Worm (Caenorhabditis elegans) whole organism, late embryonic: ENCODE measurements around the gene Y38E10A.2.

Source experiments
- C08G9.2 ChIP-seq: sonication (generic microtip); optimal IDR thresholded peaks from 2 replicates; lab custom pipeline; 2016; ENCODE audit warnings: mild to moderate bottlenecking, missing genetic modification characterization, moderate library complexity, missing compliant biosample characterization
- C38D4.7 ChIP-seq: fragments of 200-800 bp; sonication (Bioruptor generic); optimal IDR thresholded peaks from 2 replicates; lab custom pipeline; 2018; ENCODE audit warnings: mild to moderate bottlenecking, missing genetic modification characterization, moderate library complexity, missing compliant biosample characterization
- ceh-45 ChIP-seq: fragments of 200-800 bp; sonication (Bioruptor generic); IDR thresholded peaks from 2 replicates; pipeline ENCODE4 v1.3.6; 2022; ENCODE audit warnings: missing genetic modification reagents, missing genetic modification characterization, missing compliant biosample characterization
- dmd-4 ChIP-seq: sonication (generic microtip); optimal IDR thresholded peaks from 2 replicates; lab custom pipeline; 2016; ENCODE audit warnings: borderline replicate concordance, missing genetic modification characterization, missing compliant biosample characterization
- lin-11 ChIP-seq: fragments of 200-800 bp; sonication (Bioruptor generic); optimal IDR thresholded peaks from 2 replicates; lab custom pipeline; 2018; ENCODE audit warnings: mild to moderate bottlenecking, missing genetic modification characterization, missing compliant biosample characterization
- nhr-11 ChIP-seq: fragments of 150-350 bp; optimal IDR thresholded peaks from 2 replicates; lab custom pipeline; 2014; ENCODE audit warnings: missing biosample characterization, missing genetic modification characterization
- pha-4 ChIP-seq: fragments of 150-350 bp; optimal IDR thresholded peaks from 2 replicates; lab custom pipeline; 2018; ENCODE audit warnings: missing biosample characterization, missing genetic modification reagents, missing genetic modification characterization
- tbx-2 ChIP-seq: sonication (generic microtip); optimal IDR thresholded peaks from 2 replicates; lab custom pipeline; 2016; ENCODE audit warnings: missing genetic modification characterization, missing compliant biosample characterization
- unc-3 ChIP-seq, 2 experiments: fragments of 200-800 bp in 1 of 2; sonication (Bioruptor generic) in 1 of 2; sonication (generic microtip) in 1 of 2; conservative IDR thresholded peaks in 1 of 2; optimal IDR thresholded peaks in 1 of 2; 2 replicates each; pipeline versions ENCODE4 v1.3.6 to Lab custom; 2016 to 2022; ENCODE audit warnings: missing compliant biosample characterization in 2 of 2, missing genetic modification characterization in 2 of 2, missing genetic modification reagents in 1 of 2

- TF ChIP-seq C38D4.7 (GFP tag; lab: Kevin White, UChicago) (no peak), tbx-2 (tag; lab: Kevin White, UChicago) (no peak), C08G9.2 (tag; lab: Kevin White, UChicago) (no peak), lin-11 (tag; lab: Kevin White, UChicago) (no peak), dmd-4 (tag; lab: Kevin White, UChicago) (no peak), nhr-11 (no peak), ceh-45 (GFP tag; lab: Robert Waterston, UW) (no peak), pha-4 (tag; lab: Kevin White, UChicago) (no peak), unc-3 (GFP tag; conservative IDR thresholded peaks at IDR 0.05; lab: Robert Waterston, UW) (no peak), unc-3 (tag; optimal IDR thresholded peaks at IDR 0.05; lab: Kevin White, UChicago) (no peak)
These were observed 48.6 kb upstream of the Y38E10A.2 start, which contains the start of gene nspe-8 for ce11 chrII:12621908-12622566.
